Worm (Caenorhabditis elegans) whole organism, midembryonic: ENCODE results near the gene zig-10.

Source experiments
- T22C8.4 ChIP-seq: fragments of 200-800 bp; sonication (Bioruptor generic); IDR thresholded peaks from 2 replicates; pipeline ENCODE4 v1.3.6; 2022; ENCODE audit warnings: missing genetic modification characterization, missing compliant biosample characterization
- flt-1 ChIP-seq: fragments of 200-800 bp; sonication (Bioruptor generic); IDR thresholded peaks from 2 replicates; pipeline ENCODE4 v1.3.6; 2022; ENCODE audit warnings: missing genetic modification characterization, missing compliant biosample characterization

DNA sequence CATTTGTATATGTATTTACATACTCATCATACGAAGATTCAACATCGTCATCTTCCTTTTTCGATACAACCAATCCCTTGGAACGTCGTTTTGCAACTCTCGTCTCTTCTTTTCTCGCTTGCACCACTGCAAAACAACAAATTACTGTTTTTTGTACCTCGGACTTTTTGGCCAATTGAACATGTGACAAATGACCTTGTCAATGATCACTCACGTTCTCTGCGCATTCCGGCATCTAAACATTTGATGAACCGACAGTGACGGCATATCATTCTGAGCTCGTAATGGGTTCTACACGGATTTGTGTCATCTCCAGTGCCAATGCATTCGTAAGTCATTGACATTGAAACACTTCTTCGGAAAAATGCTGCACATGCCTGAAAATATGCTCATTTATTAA is 49.7 kb downstream of the zig-10 start:
- TF ChIP-seq flt-1 (GFP tag; lab: Robert Waterston, UW) (no peak), T22C8.4 (GFP tag; lab: Robert Waterston, UW) (no peak)
